Fruit fly (Drosophila melanogaster): ENCODE results near the gene CG13728.

- no peak for TF ChIP-seq kay (GFP tag; ENCODE audit: borderline replicate concordance)
- TF ChIP-seq CG7101 (tag; optimal IDR thresholded peaks at IDR 0.05) = no peak
- TF ChIP-seq CG5204 (GFP tag; optimal IDR thresholded peaks at IDR 0.05) = no peak
- no peak for TF ChIP-seq CG14711 (tag; optimal IDR thresholded peaks at IDR 0.05)
- TF ChIP-seq toe (GFP tag; optimal IDR thresholded peaks at IDR 0.05) = no peak
- no peak for TF ChIP-seq CG11617 (GFP tag; optimal IDR thresholded peaks at IDR 0.05)
- TF ChIP-seq Clk (GFP tag; optimal IDR thresholded peaks at IDR 0.05) = no peak
- no peak for TF ChIP-seq tj (GFP tag; optimal IDR thresholded peaks at IDR 0.05)
- TF ChIP-seq CG33017 (tag; optimal IDR thresholded peaks at IDR 0.05) = no peak
- no peak for TF ChIP-seq CG12768 (GFP tag; optimal IDR thresholded peaks at IDR 0.05)
- TF ChIP-seq cic (GFP tag; optimal IDR thresholded peaks at IDR 0.05) = no peak
- no peak for TF ChIP-seq Hr96 (GFP tag; optimal IDR thresholded peaks at IDR 0.05)
Measured at dm6 chr3L:17403268-17403667, 20.7 kb upstream of the CG13728 start.

All from whole organism, adult.